Fruit fly (Drosophila melanogaster) whole organism, prepupa: ENCODE measurements around the gene fd96Cb.
A peak's percentile ranks its signal among the peaks of the same experiment; 100 is the strongest.
"Not testable (repeated sequence)": the region's sequence is repeated elsewhere in the genome, so short reads cannot be mapped to it uniquely, and the experiment has no call there.

Source experiments
- Blimp-1 ChIP-seq: fragments of 200-800 bp; sonication (Bioruptor generic); optimal IDR thresholded peaks from 3 replicates; lab custom pipeline; 2017; ENCODE audit warnings: missing biosample characterization, missing genetic modification characterization, mild to moderate bottlenecking, moderate library complexity, missing genetic modification reagents
- CG10631 ChIP-seq: fragments of 200-800 bp; sonication (Bioruptor generic); optimal IDR thresholded peaks from 2 replicates; lab custom pipeline; 2016; ENCODE audit warnings: missing biosample characterization, missing genetic modification characterization
- CG11902 ChIP-seq: fragments of 200-800 bp; sonication (Bioruptor generic); optimal IDR thresholded peaks from 3 replicates; lab custom pipeline; 2016; ENCODE audit warnings: missing biosample characterization, missing genetic modification characterization
- CG15336 ChIP-seq: fragments of 200-800 bp; sonication (Bioruptor generic); IDR thresholded peaks from 2 replicates; pipeline ENCODE4 v1.3.6; 2022; ENCODE audit warnings: missing biosample characterization, missing genetic modification characterization
- CG32006 ChIP-seq: fragments of 200-800 bp; sonication (Bioruptor generic); optimal IDR thresholded peaks from 3 replicates; lab custom pipeline; 2017; ENCODE audit warnings: missing biosample characterization, mild to moderate bottlenecking, missing genetic modification characterization
- CG34406 ChIP-seq: fragments of 200-800 bp; sonication (Bioruptor generic); optimal IDR thresholded peaks from 3 replicates; lab custom pipeline; 2016; ENCODE audit warnings: missing biosample characterization, missing genetic modification characterization
- CG6276 ChIP-seq: fragments of 200-800 bp; sonication (Bioruptor generic); optimal IDR thresholded peaks from 2 replicates; lab custom pipeline; 2017; ENCODE audit warnings: missing biosample characterization, mild to moderate bottlenecking, missing genetic modification characterization
- CG6808 ChIP-seq: fragments of 200-800 bp; sonication (Bioruptor generic); optimal IDR thresholded peaks from 3 replicates; lab custom pipeline; 2017; ENCODE audit warnings: missing biosample characterization, missing genetic modification characterization, mild to moderate bottlenecking, moderate library complexity, missing genetic modification reagents
- CG6854 ChIP-seq: fragments of 200-800 bp; sonication (Bioruptor generic); optimal IDR thresholded peaks from 2 replicates; lab custom pipeline; 2017; ENCODE audit warnings: missing biosample characterization, mild to moderate bottlenecking, missing genetic modification characterization
- CG8632 ChIP-seq: fragments of 200-800 bp; sonication (Bioruptor generic); optimal IDR thresholded peaks from 3 replicates; lab custom pipeline; 2016; ENCODE audit warnings: missing biosample characterization, missing genetic modification characterization
- Eip75B ChIP-seq: fragments of 200-800 bp; sonication (Bioruptor generic); optimal IDR thresholded peaks from 3 replicates; lab custom pipeline; 2016; ENCODE audit warnings: missing biosample characterization, missing genetic modification characterization
- Eip78C ChIP-seq: fragments of 200-800 bp; sonication (Bioruptor generic); peaks from one replicate; lab custom pipeline; 2016; ENCODE audit warnings: missing biosample characterization, missing genetic modification characterization
- Ets96B ChIP-seq: fragments of 200-800 bp; optimal IDR thresholded peaks from 2 replicates; lab custom pipeline; 2019; ENCODE audit warnings: missing biosample characterization, mild to moderate bottlenecking, missing genetic modification characterization, moderate library complexity
- Hr4 ChIP-seq: fragments of 200-800 bp; sonication (Bioruptor generic); optimal IDR thresholded peaks from 3 replicates; lab custom pipeline; 2016; ENCODE audit warnings: missing biosample characterization, missing genetic modification characterization
- OdsH ChIP-seq: fragments of 200-800 bp; sonication (Bioruptor generic); optimal IDR thresholded peaks from 3 replicates; lab custom pipeline; 2016; ENCODE audit warnings: missing biosample characterization, missing genetic modification characterization
- Smox ChIP-seq: fragments of 200-800 bp; sonication (Bioruptor generic); optimal IDR thresholded peaks from 3 replicates; lab custom pipeline; 2016; ENCODE audit warnings: missing biosample characterization, missing genetic modification characterization
- Sox14 ChIP-seq: fragments of 200-800 bp; sonication (Bioruptor generic); optimal IDR thresholded peaks from 3 replicates; lab custom pipeline; 2016; ENCODE audit warnings: missing biosample characterization, missing genetic modification characterization
- acj6 ChIP-seq: fragments of 200-800 bp; sonication (Bioruptor generic); optimal IDR thresholded peaks from 3 replicates; lab custom pipeline; 2016; ENCODE audit warnings: missing biosample characterization, missing genetic modification characterization
- cyc ChIP-seq: fragments of 200-800 bp; sonication (Bioruptor generic); optimal IDR thresholded peaks from 3 replicates; lab custom pipeline; 2016; ENCODE audit warnings: missing biosample characterization, missing genetic modification characterization
- dsx ChIP-seq: fragments of 200-800 bp; optimal IDR thresholded peaks from 3 replicates; lab custom pipeline; 2019; ENCODE audit warnings: missing biosample characterization, mild to moderate bottlenecking, missing genetic modification characterization, moderate library complexity; ENCODE audit not compliant: poor library complexity, severe bottlenecking
- esn ChIP-seq: fragments of 200-800 bp; sonication (Bioruptor generic); optimal IDR thresholded peaks from 2 replicates; lab custom pipeline; 2016; ENCODE audit warnings: missing biosample characterization, mild to moderate bottlenecking, missing genetic modification characterization, moderate library complexity
- fd59A ChIP-seq: fragments of 200-800 bp; sonication (Bioruptor generic); optimal IDR thresholded peaks from 2 replicates; lab custom pipeline; 2017; ENCODE audit warnings: missing biosample characterization, mild to moderate bottlenecking, missing genetic modification characterization, missing genetic modification reagents
- fkh ChIP-seq: fragments of 200-800 bp; sonication (Bioruptor generic); optimal IDR thresholded peaks from 3 replicates; lab custom pipeline; 2017; ENCODE audit warnings: missing biosample characterization, mild to moderate bottlenecking, missing genetic modification characterization, moderate library complexity
- spab ChIP-seq: fragments of 200-800 bp; sonication (Bioruptor generic); optimal IDR thresholded peaks from 2 replicates; lab custom pipeline; 2017; ENCODE audit warnings: missing biosample characterization, mild to moderate bottlenecking, missing genetic modification characterization, missing genetic modification reagents
- svp ChIP-seq: fragments of 200-800 bp; sonication (Bioruptor generic); peaks from one replicate; lab custom pipeline; 2016; ENCODE audit warnings: missing biosample characterization, missing genetic modification characterization
- topi ChIP-seq: fragments of 200-800 bp; sonication (Bioruptor generic); optimal IDR thresholded peaks from 3 replicates; lab custom pipeline; 2016; ENCODE audit warnings: missing biosample characterization, missing genetic modification characterization
- vri ChIP-seq: fragments of 200-800 bp; sonication (Bioruptor generic); optimal IDR thresholded peaks from 3 replicates; lab custom pipeline; 2016; ENCODE audit warnings: missing biosample characterization, mild to moderate bottlenecking, missing genetic modification characterization

The fd96Cb gene

dm6 chr3R:25122736-25123211 lies 28.0 kb downstream of the fd96Cb start, which contains the start of the genes CG31510 and TTLL5:
CG31510 (minus strand) TSS chr3R:25122920.
TTLL5 (minus strand) TSS chr3R:25122920.
- TF ChIP-seq Eip78C (GFP tag; lab: Kevin White, UChicago) (no peak), Sox14 (GFP tag; lab: Kevin White, UChicago) (no peak), vri (GFP tag; lab: Kevin White, UChicago) (no peak), Eip75B (GFP tag; lab: Kevin White, UChicago) (no peak), Smox (GFP tag; lab: Kevin White, UChicago) (no peak), spab (GFP tag; lab: Kevin White, UChicago) (no peak), dsx (GFP tag; lab: Kevin White, UChicago) (no peak), svp (GFP tag; lab: Kevin White, UChicago) (no peak), CG11902 (GFP tag; lab: Kevin White, UChicago) (no peak), Ets96B (tag; lab: Kevin White, UChicago) (no peak), CG6808 (GFP tag; lab: Kevin White, UChicago) (no peak), esn (GFP tag; lab: Kevin White, UChicago) (no peak), fd59A (GFP tag; lab: Kevin White, UChicago) (no peak)

dm6 chr3R:25123262-25123661 lies 28.4 kb downstream of the fd96Cb start, which contains the start of gene vig2:
vig2 (plus strand) TSS chr3R:25123373.
- TF ChIP-seq acj6 (peak; percentile 10), CG10631 (peak; percentile 26), CG6854 (GFP tag; lab: Kevin White, UChicago) (peak; percentile 6), esn (GFP tag; lab: Kevin White, UChicago) (peak; percentile 25), Eip78C (GFP tag; lab: Kevin White, UChicago) (peak; percentile 59), CG8632 (GFP tag; lab: Kevin White, UChicago) (peak; percentile 7), topi (GFP tag; lab: Kevin White, UChicago) (peak; percentile 31), cyc (peak; percentile 22), CG34406 (GFP tag; lab: Kevin White, UChicago) (peak; percentile 8), Blimp-1 (peak; percentile 14), CG11902 (GFP tag; lab: Kevin White, UChicago) (peak; percentile 30)

- TF ChIP-seq esn (GFP tag; lab: Kevin White, UChicago) = no peak
- TF ChIP-seq svp (GFP tag; lab: Kevin White, UChicago) = peak; percentile 54
- no peak for TF ChIP-seq CG6276 (GFP tag; lab: Kevin White, UChicago)
- no peak for TF ChIP-seq dsx (GFP tag; lab: Kevin White, UChicago)
- no peak for TF ChIP-seq CG32006 (GFP tag; lab: Kevin White, UChicago)
- no peak for TF ChIP-seq Hr4
- TF ChIP-seq Eip78C (GFP tag; lab: Kevin White, UChicago) = no peak
- TF ChIP-seq acj6 = no peak
- TF ChIP-seq topi (GFP tag; lab: Kevin White, UChicago) = no peak
Observed at dm6 chr3R:25126823-25127222, 32.0 kb downstream of the fd96Cb start.

dm6 chr3R:25127231-25127689 lies 32.4 kb downstream of the fd96Cb start, which contains the start of the genes Mocs2A, Mocs2B and Clbn:
Mocs2A (minus strand) TSS chr3R:25127359.
Mocs2B (minus strand) TSS chr3R:25127359.
Clbn (plus strand) TSS chr3R:25127502.
- no peak for TF ChIP-seq OdsH (GFP tag; lab: Kevin White, UChicago)
- peak; percentile 7 for TF ChIP-seq esn (GFP tag; lab: Kevin White, UChicago)
- peak; percentile 66 for TF ChIP-seq fkh (GFP tag; lab: Kevin White, UChicago)
- TF ChIP-seq, all 60 proteins: peak for 2

- not testable (repeated sequence) for TF ChIP-seq svp (GFP tag; lab: Kevin White, UChicago); CG6854 (GFP tag; lab: Kevin White, UChicago); CG15336 (GFP tag; lab: Robert Waterston, UW)
Observed at dm6 chr3R:25131042-25131441, 36.2 kb downstream of the fd96Cb start, which contains the start of gene Bili. Bili (plus strand) TSS chr3R:25131306.
